Worm (Caenorhabditis elegans): ENCODE results near the gene tag-124.

Gene tag-124

DNA sequence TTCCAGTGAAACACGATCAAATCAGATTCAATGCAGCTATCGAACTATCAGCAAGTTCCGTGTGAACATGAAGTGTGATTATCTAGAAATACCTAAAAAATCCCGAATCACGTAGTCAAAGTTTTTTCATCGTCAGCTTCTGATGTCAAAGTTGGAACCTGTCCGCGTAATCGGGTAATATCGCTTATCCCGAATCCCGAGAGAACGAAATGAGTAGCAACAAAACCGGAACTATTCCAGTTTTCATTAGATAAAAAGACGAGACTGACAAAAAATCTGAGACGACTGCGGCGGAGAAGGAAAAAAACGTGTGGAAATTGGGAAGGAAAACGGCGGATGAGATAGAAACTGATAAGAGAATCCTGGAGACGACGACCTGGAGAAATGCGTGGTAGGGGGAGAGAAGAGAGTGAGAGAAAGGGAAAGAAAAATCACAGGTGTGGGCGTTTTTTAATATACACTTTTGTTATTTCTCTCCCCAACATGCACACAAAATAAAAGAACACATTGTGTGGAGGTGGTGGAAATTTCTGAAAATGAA, 29.0 kb downstream of the tag-124 start:
- TF ChIP-seq elt-1 (tag; optimal IDR thresholded peaks at IDR 0.05; ENCODE audit: borderline replicate concordance, insufficient read depth): peak; percentile 26
- TF ChIP-seq unc-120 (tag; optimal IDR thresholded peaks at IDR 0.05; ENCODE audit: poor library complexity, severe bottlenecking): no peak

DNA sequence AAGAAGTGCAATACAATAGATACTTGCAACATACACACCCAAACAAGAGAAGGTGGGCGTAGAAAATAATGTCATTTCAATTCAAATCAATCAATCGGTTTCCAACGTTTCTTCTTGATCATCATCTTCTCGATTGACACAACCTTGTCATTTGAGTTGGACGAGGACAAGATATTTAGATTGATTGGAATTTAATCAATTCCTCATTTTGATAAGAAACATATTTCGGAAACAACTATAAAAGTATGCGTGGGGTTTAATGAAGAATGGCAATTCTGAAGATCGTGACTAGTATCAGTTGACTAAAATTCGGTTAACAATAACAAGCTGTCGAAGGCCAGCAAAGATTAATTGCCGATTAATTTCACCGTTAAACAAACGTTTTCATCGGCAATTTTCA, 29.5 kb downstream of the tag-124 start:
- TF ChIP-seq nhr-237 (tag; optimal IDR thresholded peaks at IDR 0.05) (no peak), nhr-76 (tag; optimal IDR thresholded peaks at IDR 0.05) (no peak), unc-62 (GFP tag; optimal IDR thresholded peaks at IDR 0.05) (peak; percentile 60)

DNA sequence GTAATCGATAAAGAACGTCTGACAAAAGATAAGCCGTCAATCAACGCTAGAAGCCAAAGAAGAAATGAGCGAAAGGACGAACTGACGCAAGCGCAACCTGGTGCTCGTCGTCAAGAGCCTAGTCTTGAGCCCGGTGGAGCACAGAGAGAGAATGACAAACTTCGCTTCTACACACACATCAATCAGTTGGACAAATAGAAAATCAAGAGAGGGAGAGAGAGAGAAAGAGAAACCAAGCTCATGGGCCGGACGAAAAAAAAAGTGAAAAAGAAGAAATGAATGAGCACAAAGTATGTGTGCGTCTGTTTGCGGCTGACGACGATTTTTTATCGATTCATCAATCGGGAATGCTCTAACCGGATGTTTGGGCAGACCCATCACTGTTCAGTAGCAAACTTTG, 30.0 kb downstream of the tag-124 start:
- TF ChIP-seq nhr-12 (tag; optimal IDR thresholded peaks at IDR 0.05) (no peak), lin-13 (tag; optimal IDR thresholded peaks at IDR 0.05) (no peak), mab-5 (tag; optimal IDR thresholded peaks at IDR 0.05) (no peak), unc-120 (tag; optimal IDR thresholded peaks at IDR 0.05; ENCODE audit: poor library complexity, severe bottlenecking) (peak; percentile 39), zip-8 (tag; optimal IDR thresholded peaks at IDR 0.05) (no peak), hlh-1 (tag; optimal IDR thresholded peaks at IDR 0.05) (peak; percentile 67), cnd-1 (tag; optimal IDR thresholded peaks at IDR 0.05) (no peak), unc-62 (GFP tag; optimal IDR thresholded peaks at IDR 0.05) (peak; percentile 90), flh-1 (GFP tag; optimal IDR thresholded peaks at IDR 0.05) (no peak)

DNA sequence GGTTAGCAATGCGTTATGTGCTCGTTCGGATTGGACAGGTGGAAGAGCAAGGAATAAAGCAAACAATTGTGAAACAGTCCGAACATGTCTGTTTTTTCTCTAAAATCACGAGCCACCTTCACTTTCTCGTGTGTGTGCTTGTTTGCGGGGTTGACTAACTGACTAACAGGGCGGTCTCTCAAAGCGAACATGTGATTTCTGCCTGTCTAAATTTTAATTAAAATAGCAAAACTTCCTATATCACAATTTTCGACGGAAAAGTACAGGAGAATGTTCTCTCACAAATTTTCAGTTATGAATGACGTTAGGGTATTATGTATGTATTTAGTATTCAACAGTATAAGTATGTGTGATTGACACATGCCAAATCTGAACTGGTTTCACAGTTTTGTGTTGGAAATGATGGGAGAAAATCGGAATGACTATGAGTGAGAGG, 30.8 kb downstream of the tag-124 start:
- TF ChIP-seq nhr-76 (tag; optimal IDR thresholded peaks at IDR 0.05) (no peak), flh-1 (GFP tag; optimal IDR thresholded peaks at IDR 0.05) (no peak), elt-1 (tag; optimal IDR thresholded peaks at IDR 0.05; ENCODE audit: borderline replicate concordance, insufficient read depth) (no peak), bed-3 (GFP tag; optimal IDR thresholded peaks at IDR 0.05) (no peak), ham-2 (GFP tag; optimal IDR thresholded peaks at IDR 0.05) (no peak), tbx-8 (GFP tag; optimal IDR thresholded peaks at IDR 0.05) (no peak), zip-8 (tag; optimal IDR thresholded peaks at IDR 0.05) (no peak), unc-39 (tag; optimal IDR thresholded peaks at IDR 0.05) (no peak), nhr-28 (tag; optimal IDR thresholded peaks at IDR 0.05) (no peak)

DNA sequence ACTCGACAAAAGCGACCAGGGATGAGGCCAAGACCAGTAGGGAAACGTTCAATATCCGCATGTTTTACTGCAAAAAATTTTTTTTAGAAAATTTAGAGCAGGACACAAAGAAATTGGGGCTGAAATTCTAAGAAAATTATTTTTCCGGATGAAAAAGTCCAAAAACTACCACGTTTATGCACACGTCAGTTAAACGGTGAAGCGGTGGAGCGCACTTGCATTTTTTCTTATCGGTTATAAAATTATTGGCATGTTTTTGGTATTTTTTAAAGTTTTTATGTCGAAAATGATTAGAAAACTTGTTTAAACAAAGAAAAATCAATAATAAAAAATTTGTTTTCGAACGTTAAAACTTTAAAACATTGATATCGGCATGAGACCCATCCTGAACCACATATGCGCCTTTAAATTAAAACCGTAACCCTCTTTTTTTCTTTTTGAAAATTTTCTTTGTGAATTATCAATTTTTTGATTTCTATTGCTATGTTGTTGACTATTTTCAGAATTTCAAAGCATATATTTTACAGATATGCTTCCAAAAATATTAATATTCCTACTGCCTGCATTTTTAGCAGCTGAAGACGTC, 33.1 kb downstream of the tag-124 start, which contains the start of the genes dnj-20 and ZK1307.8:
TSS of gene dnj-20 (minus strand) at position 67 of the 586 bp plus-strand sequence.
TSS of gene ZK1307.8 (plus strand) at position 504 of the 586 bp plus-strand sequence.
- TF ChIP-seq M03D4.4 (tag; optimal IDR thresholded peaks at IDR 0.05) (no peak), flh-1 (GFP tag; optimal IDR thresholded peaks at IDR 0.05) (no peak), pha-4 (tag; optimal IDR thresholded peaks at IDR 0.05) (no peak), ceh-39 (tag; optimal IDR thresholded peaks at IDR 0.05) (no peak), bed-3 (GFP tag; optimal IDR thresholded peaks at IDR 0.05) (no peak), mep-1 (tag; optimal IDR thresholded peaks at IDR 0.05) (peak; percentile 8), ces-1 (GFP tag; optimal IDR thresholded peaks at IDR 0.05) (peak; percentile 10), lin-32 (GFP tag; optimal IDR thresholded peaks at IDR 0.05) (no peak)

DNA sequence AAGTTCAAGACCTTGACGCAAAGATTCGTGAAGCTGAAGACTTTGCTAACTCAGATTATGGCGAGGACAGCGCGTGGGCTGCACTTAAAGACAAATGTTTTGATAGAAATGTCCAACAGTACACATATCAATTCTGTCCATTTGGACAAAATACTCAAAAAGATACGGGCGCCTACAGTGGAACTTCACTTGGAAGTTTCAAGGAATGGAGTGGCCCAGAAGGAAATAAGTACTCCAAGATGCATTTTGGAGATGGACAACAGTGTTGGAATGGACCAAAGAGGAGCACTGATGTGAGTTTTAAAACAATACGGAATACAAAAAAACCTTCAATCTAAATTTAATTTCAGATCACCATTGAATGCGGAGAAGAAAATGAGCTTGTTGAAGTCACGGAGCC, 34.8 kb downstream of the tag-124 start:
- no peak for TF ChIP-seq unc-39 (tag; optimal IDR thresholded peaks at IDR 0.05)
- no peak for TF ChIP-seq sptf-1 (tag; optimal IDR thresholded peaks at IDR 0.05)
- TF ChIP-seq nhr-2 (tag; optimal IDR thresholded peaks at IDR 0.05): no peak

DNA sequence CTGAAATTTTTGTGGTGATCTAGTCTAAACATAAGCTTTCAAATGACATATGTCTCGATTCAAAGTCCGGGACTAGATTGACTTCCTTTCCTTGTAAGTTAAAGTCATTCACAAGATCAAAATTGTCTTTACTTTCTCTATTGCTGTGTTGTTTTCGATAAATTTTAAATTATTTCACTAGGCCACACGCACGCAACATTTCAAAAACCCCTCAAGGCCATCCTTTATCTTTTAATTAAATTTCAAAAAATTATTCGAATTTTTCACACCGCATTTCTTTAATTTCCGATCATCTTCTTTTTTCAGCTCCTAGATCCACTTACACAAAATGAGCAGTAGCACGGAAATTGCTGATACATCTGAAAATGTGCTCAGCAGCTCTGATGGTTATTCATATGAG, 45.2 kb downstream of the tag-124 start, which contains the start of gene ZK1307.7:
TSS of gene ZK1307.7 (plus strand) at position 301 of the 400 bp plus-strand sequence.
- TF ChIP-seq ham-2 (GFP tag; optimal IDR thresholded peaks at IDR 0.05): no peak
- TF ChIP-seq mls-2 (tag; optimal IDR thresholded peaks at IDR 0.05): no peak
- no peak for TF ChIP-seq zip-8 (tag; optimal IDR thresholded peaks at IDR 0.05)
- TF ChIP-seq snpc-4 (tag; optimal IDR thresholded peaks at IDR 0.05): no peak
